Worm (Caenorhabditis elegans): ENCODE measurements around the gene ssp-35.
A peak's percentile ranks its signal among the peaks of the same experiment; 100 is the strongest.

The ssp-35 gene

ce11 chrV:12244980-12245742 lies 18.5 kb downstream of the ssp-35 start, which contains the start of the genes T04H1.13, slfl-5 and rad-50:
T04H1.13 (minus strand) TSS chrV:12245030.
slfl-5 (minus strand) TSS chrV:12245044.
rad-50 (plus strand) TSS chrV:12245646.
- TF ChIP-seq nhr-71 (tag; optimal IDR thresholded peaks at IDR 0.05) (peak; percentile 36), blmp-1 (tag; optimal IDR thresholded peaks at IDR 0.05) (peak; percentile 38), lsy-2 (tag; optimal IDR thresholded peaks at IDR 0.05) (peak in 1 of 2 experiments; percentile 18), lin-14 (GFP tag; optimal IDR thresholded peaks at IDR 0.05) (peak; percentile 68), lin-13 (GFP tag; optimal IDR thresholded peaks at IDR 0.05) (no peak), mdl-1 (tag; optimal IDR thresholded peaks at IDR 0.05) (no peak), isw-1 (GFP tag; IDR thresholded peaks at IDR 0.05) (no peak), ceh-8 (GFP tag; optimal IDR thresholded peaks at IDR 0.05) (no peak), unc-86 (tag; optimal IDR thresholded peaks at IDR 0.05) (no peak), aly-2 (tag; optimal IDR thresholded peaks at IDR 0.05) (no peak), dpl-1 (GFP tag; optimal IDR thresholded peaks at IDR 0.05) (peak in 1 of 3 experiments; percentile 8), efl-1 (optimal IDR thresholded peaks at IDR 0.05) (peak in 1 of 2 experiments; percentile 6), efl-1 (GFP tag; optimal IDR thresholded peaks at IDR 0.05 in 1 of 2) (peak in 1 of 2 experiments; percentile 30), elt-2 (tag; optimal IDR thresholded peaks at IDR 0.05) (no peak), alr-1 (tag; optimal IDR thresholded peaks at IDR 0.05; ENCODE audit: borderline replicate concordance) (no peak), rnt-1 (tag; optimal IDR thresholded peaks at IDR 0.05) (peak; percentile 10), lin-15B (tag; optimal IDR thresholded peaks at IDR 0.05) (no peak), Y116A8C.19 (tag; optimal IDR thresholded peaks at IDR 0.05; ENCODE audit: borderline replicate concordance) (no peak), hpl-2 (GFP tag; optimal IDR thresholded peaks at IDR 0.05) (no peak), nhr-28 (tag; optimal IDR thresholded peaks at IDR 0.05) (no peak), hlh-17 (GFP tag; optimal IDR thresholded peaks at IDR 0.05; ENCODE audit: borderline replicate concordance) (no peak), zip-4 (GFP tag; optimal IDR thresholded peaks at IDR 0.05) (no peak), unc-130 (tag; optimal IDR thresholded peaks at IDR 0.05) (no peak)

- TF ChIP-seq elt-2 (tag; optimal IDR thresholded peaks at IDR 0.05) (no peak), nhr-19 (GFP tag; conservative IDR thresholded peaks at IDR 0.05) (no peak), efl-3 (GFP tag; optimal IDR thresholded peaks at IDR 0.05) (no peak), mef-2 (tag; optimal IDR thresholded peaks at IDR 0.05) (no peak), nhr-84 (tag; optimal IDR thresholded peaks at IDR 0.05) (no peak), nhr-71 (tag; optimal IDR thresholded peaks at IDR 0.05) (no peak), sptf-1 (tag; optimal IDR thresholded peaks at IDR 0.05) (no peak), grh-1 (GFP tag; IDR thresholded peaks at IDR 0.05) (no peak), nhr-20 (tag; optimal IDR thresholded peaks at IDR 0.05) (no peak), efl-1 (optimal IDR thresholded peaks at IDR 0.05) (no peak), efl-1 (GFP tag; optimal IDR thresholded peaks at IDR 0.05 in 1 of 2) (no peak), C04F5.9 (tag; optimal IDR thresholded peaks at IDR 0.05) (no peak), ceh-82 (tag; optimal IDR thresholded peaks at IDR 0.05) (no peak), hlh-17 (GFP tag; optimal IDR thresholded peaks at IDR 0.05; ENCODE audit: borderline replicate concordance) (no peak), elt-3 (tag; optimal IDR thresholded peaks at IDR 0.05) (no peak), mdl-1 (tag; optimal IDR thresholded peaks at IDR 0.05) (no peak), zag-1 (tag; optimal IDR thresholded peaks at IDR 0.05) (no peak), nhr-47 (tag; optimal IDR thresholded peaks at IDR 0.05) (no peak)
These were observed 22.5 kb downstream of the ssp-35 start, which contains the start of gene ttr-22 for ce11 chrV:12241126-12241525. ttr-22 (plus strand) TSS chrV:12241426.

- TF ChIP-seq sup-37 (GFP tag; optimal IDR thresholded peaks at IDR 0.05) (no peak), lin-14 (GFP tag; optimal IDR thresholded peaks at IDR 0.05) (peak; percentile 78), nhr-71 (tag; optimal IDR thresholded peaks at IDR 0.05) (peak; percentile 71), nhr-20 (tag; optimal IDR thresholded peaks at IDR 0.05) (no peak), nhr-84 (tag; optimal IDR thresholded peaks at IDR 0.05) (no peak), lin-39 (tag; optimal IDR thresholded peaks at IDR 0.05) (peak; percentile 85), nhr-85 (tag) (no peak), nhr-76 (tag; optimal IDR thresholded peaks at IDR 0.05) (no peak), snu-23 (GFP tag; optimal IDR thresholded peaks at IDR 0.05) (peak; percentile 38), C04F5.9 (tag; optimal IDR thresholded peaks at IDR 0.05) (no peak), dsc-1 (tag; optimal IDR thresholded peaks at IDR 0.05) (peak; percentile 33), lsy-2 (tag; optimal IDR thresholded peaks at IDR 0.05) (peak; percentile 32 to 60), unc-130 (tag; optimal IDR thresholded peaks at IDR 0.05) (no peak), vab-15 (tag; optimal IDR thresholded peaks at IDR 0.05) (no peak), snpc-4 (tag; optimal IDR thresholded peaks at IDR 0.05) (no peak), mab-9 (GFP tag; IDR thresholded peaks at IDR 0.05) (no peak), nhr-12 (tag; optimal IDR thresholded peaks at IDR 0.05) (no peak), egl-13 (tag; optimal IDR thresholded peaks at IDR 0.05) (no peak), zip-4 (GFP tag; optimal IDR thresholded peaks at IDR 0.05) (no peak), Y116A8C.19 (tag; optimal IDR thresholded peaks at IDR 0.05; ENCODE audit: borderline replicate concordance) (no peak), skn-1 (tag; optimal IDR thresholded peaks at IDR 0.05) (no peak), ceh-82 (tag; optimal IDR thresholded peaks at IDR 0.05) (no peak)
These were observed 28.1 kb downstream of the ssp-35 start for ce11 chrV:12235502-12235901.

All from whole organism, L1 larva.